Fruit fly (Drosophila melanogaster) whole organism, embryonic: ENCODE measurements around the gene CCT3.
A peak's percentile ranks its signal among the peaks of the same experiment; 100 is the strongest.

Experiments used
- Aef1 ChIP-seq: fragments of 200-800 bp; sonication (Bioruptor generic); IDR thresholded peaks from 3 replicates; pipeline ENCODE4 v1.3.6; 2022; ENCODE audit warnings: missing biosample characterization, missing genetic modification characterization
- Asciz ChIP-seq: fragments of 200-800 bp; sonication (Bioruptor generic); optimal IDR thresholded peaks from 2 replicates; lab custom pipeline; 2017; ENCODE audit warnings: missing biosample characterization, mild to moderate bottlenecking, missing genetic modification characterization, missing genetic modification reagents
- Atf3 ChIP-seq: fragments of 200-800 bp; sonication (Bioruptor generic); optimal IDR thresholded peaks from 3 replicates; lab custom pipeline; 2016; ENCODE audit warnings: missing biosample characterization, missing genetic modification characterization
- B-H1 ChIP-seq: fragments of 200-800 bp; sonication (Bioruptor generic); IDR thresholded peaks from 3 replicates; pipeline ENCODE4 v1.3.6; 2022; ENCODE audit warnings: missing biosample characterization, missing genetic modification characterization
- B-H2 ChIP-seq: fragments of 200-800 bp; sonication (Bioruptor generic); optimal IDR thresholded peaks from 2 replicates; lab custom pipeline; 2018; ENCODE audit warnings: missing biosample characterization, mild to moderate bottlenecking, missing genetic modification characterization
- BEAF-32 ChIP-seq: fragments of 200-800 bp; sonication (Bioruptor generic); optimal IDR thresholded peaks from 3 replicates; lab custom pipeline; 2017; ENCODE audit warnings: missing biosample characterization, missing genetic modification characterization, mild to moderate bottlenecking, moderate library complexity, missing genetic modification reagents
- Bgb ChIP-seq: fragments of 200-800 bp; sonication (Bioruptor generic); IDR thresholded peaks from 2 replicates; pipeline ENCODE4 v1.3.6; 2022; ENCODE audit warnings: missing biosample characterization, missing genetic modification characterization; ENCODE audit not compliant: partially characterized antibody
- CG10431 ChIP-seq: fragments of 200-800 bp; sonication (Bioruptor generic); optimal IDR thresholded peaks from 3 replicates; lab custom pipeline; 2018; ENCODE audit warnings: missing biosample characterization, mild to moderate bottlenecking, missing genetic modification characterization
- CG11456 ChIP-seq: fragments of 200-800 bp; sonication (Bioruptor generic); IDR thresholded peaks from 3 replicates; pipeline ENCODE4 v1.3.6; 2022; ENCODE audit warnings: missing biosample characterization, missing genetic modification characterization
- CG12155 ChIP-seq: fragments of 200-800 bp; sonication (Bioruptor generic); optimal IDR thresholded peaks from 3 replicates; lab custom pipeline; 2016; ENCODE audit warnings: missing biosample characterization, missing genetic modification characterization
- CG12744 ChIP-seq: fragments of 200-800 bp; sonication (Bioruptor generic); optimal IDR thresholded peaks from 2 replicates; lab custom pipeline; 2016; ENCODE audit warnings: missing biosample characterization, missing genetic modification characterization
- CG13123 ChIP-seq: fragments of 200-800 bp; sonication (Bioruptor generic); optimal IDR thresholded peaks from 2 replicates; lab custom pipeline; 2016; ENCODE audit warnings: missing biosample characterization, missing genetic modification characterization
- CG14667 ChIP-seq: fragments of 200-800 bp; sonication (Bioruptor generic); IDR thresholded peaks from 2 replicates; pipeline ENCODE4 v1.3.6; 2022; ENCODE audit warnings: missing biosample characterization, missing genetic modification characterization
- CG17359 ChIP-seq: fragments of 200-800 bp; sonication (Bioruptor generic); optimal IDR thresholded peaks from 3 replicates; lab custom pipeline; 2018; ENCODE audit warnings: missing biosample characterization, mild to moderate bottlenecking, missing genetic modification characterization, moderate library complexity
- CG18011 ChIP-seq: fragments of 200-800 bp; sonication (Bioruptor generic); optimal IDR thresholded peaks from 2 replicates; lab custom pipeline; 2017; ENCODE audit warnings: missing biosample characterization, missing genetic modification characterization, mild to moderate bottlenecking, moderate library complexity, missing genotype
- CG3838 ChIP-seq: fragments of 200-800 bp; sonication (Bioruptor generic); optimal IDR thresholded peaks from 3 replicates; lab custom pipeline; 2016; ENCODE audit warnings: missing biosample characterization, missing genetic modification characterization
- CG5180 ChIP-seq: fragments of 200-800 bp; sonication (Bioruptor generic); optimal IDR thresholded peaks from 3 replicates; lab custom pipeline; 2017; ENCODE audit warnings: missing biosample characterization, missing genetic modification characterization, mild to moderate bottlenecking, moderate library complexity, missing genetic modification reagents
- CG7745 ChIP-seq: fragments of 200-800 bp; sonication (Bioruptor generic); optimal IDR thresholded peaks from 2 replicates; lab custom pipeline; 2018; ENCODE audit warnings: missing biosample characterization, mild to moderate bottlenecking, missing genetic modification characterization, moderate library complexity
- CG8281 ChIP-seq: fragments of 200-800 bp; sonication (Bioruptor generic); optimal IDR thresholded peaks from 2 replicates; lab custom pipeline; 2018; ENCODE audit warnings: missing biosample characterization, mild to moderate bottlenecking, missing genetic modification characterization, moderate library complexity
- CHES-1-like ChIP-seq: fragments of 200-800 bp; sonication (Bioruptor generic); optimal IDR thresholded peaks from 2 replicates; lab custom pipeline; 2016; ENCODE audit warnings: missing biosample characterization, missing genetic modification characterization
- Drgx ChIP-seq: fragments of 200-800 bp; sonication (Bioruptor generic); IDR thresholded peaks from 2 replicates; pipeline ENCODE4 v1.3.6; 2022; ENCODE audit warnings: missing biosample characterization, missing genetic modification characterization
- E2f1 ChIP-seq: fragments of 200-800 bp; sonication (Bioruptor generic); IDR thresholded peaks from 2 replicates; pipeline ENCODE4 v1.3.6; 2022; ENCODE audit warnings: missing biosample characterization, missing genetic modification characterization
- HHEX ChIP-seq: fragments of 200-800 bp; sonication (Bioruptor generic); optimal IDR thresholded peaks from 3 replicates; lab custom pipeline; 2017; ENCODE audit warnings: missing biosample characterization, mild to moderate bottlenecking, missing genetic modification characterization, missing genetic modification reagents
- HLH4C ChIP-seq: fragments of 200-800 bp; sonication (Bioruptor generic); IDR thresholded peaks from 3 replicates; pipeline ENCODE4 v1.3.6; 2022; ENCODE audit warnings: missing biosample characterization, missing genetic modification characterization; ENCODE audit not compliant: partially characterized antibody
- Hmx ChIP-seq: fragments of 200-800 bp; sonication (Bioruptor generic); optimal IDR thresholded peaks from 2 replicates; lab custom pipeline; 2016; ENCODE audit warnings: missing biosample characterization, missing genetic modification characterization
- Hr39 ChIP-seq: fragments of >200 bp; optimal IDR thresholded peaks from 2 replicates; lab custom pipeline; 2017
- Jarid2 ChIP-seq: fragments of 200-800 bp; sonication (Bioruptor generic); optimal IDR thresholded peaks from 3 replicates; lab custom pipeline; 2017; ENCODE audit warnings: mild to moderate bottlenecking, missing biosample characterization, missing genetic modification reagents, missing genetic modification characterization
- Lhr ChIP-seq: fragments of 200-800 bp; sonication (Bioruptor generic); optimal IDR thresholded peaks from 3 replicates; lab custom pipeline; 2017; ENCODE audit warnings: mild to moderate bottlenecking, missing biosample characterization, missing genetic modification reagents, missing genetic modification characterization
- Lim3 ChIP-seq: fragments of 200-800 bp; sonication (Bioruptor generic); IDR thresholded peaks from 2 replicates; pipeline ENCODE4 v1.3.6; 2022; ENCODE audit warnings: missing biosample characterization, missing genetic modification characterization
- Lpt ChIP-seq: fragments of >200 bp; optimal IDR thresholded peaks from 2 replicates; lab custom pipeline; 2018; ENCODE audit warnings: missing biosample characterization, missing genetic modification characterization
- MTF-1 ChIP-seq: fragments of 200-800 bp; sonication (Bioruptor generic); optimal IDR thresholded peaks from 2 replicates; lab custom pipeline; 2018; ENCODE audit warnings: missing biosample characterization, mild to moderate bottlenecking, missing genetic modification characterization, borderline replicate concordance
- NFAT ChIP-seq: fragments of 200-800 bp; sonication (Bioruptor generic); IDR thresholded peaks from 2 replicates; pipeline ENCODE4 v1.3.6; 2022; ENCODE audit warnings: missing biosample characterization, missing genetic modification characterization
- Nf-YB ChIP-seq: fragments of 200-800 bp; sonication (Bioruptor generic); optimal IDR thresholded peaks from 3 replicates; lab custom pipeline; 2019; ENCODE audit warnings: missing biosample characterization, mild to moderate bottlenecking, missing genetic modification characterization, moderate library complexity
- Nf-YC ChIP-seq: fragments of 200-800 bp; optimal IDR thresholded peaks from 3 replicates; lab custom pipeline; 2019; ENCODE audit warnings: missing biosample characterization, mild to moderate bottlenecking, missing genetic modification characterization, moderate library complexity
- Spps ChIP-seq: fragments of 200-800 bp; sonication (Bioruptor generic); optimal IDR thresholded peaks from 2 replicates; lab custom pipeline; 2018; ENCODE audit warnings: missing biosample characterization, mild to moderate bottlenecking, missing genetic modification characterization
- Tbp ChIP-seq: fragments of >200 bp; optimal IDR thresholded peaks from 2 replicates; lab custom pipeline; 2018; ENCODE audit warnings: missing biosample characterization, missing genetic modification characterization
- aop ChIP-seq: fragments of 200-800 bp; sonication (Bioruptor generic); IDR thresholded peaks from 2 replicates; pipeline ENCODE4 v1.3.6; 2022; ENCODE audit warnings: missing biosample characterization, missing genetic modification characterization
- ase ChIP-seq: fragments of 200-800 bp; sonication (Bioruptor generic); IDR thresholded peaks from 3 replicates; pipeline ENCODE4 v1.3.6; 2022; ENCODE audit warnings: missing biosample characterization, missing genetic modification characterization
- chinmo ChIP-seq: fragments of 200-800 bp; sonication (Bioruptor generic); IDR thresholded peaks from 4 replicates; pipeline ENCODE4 v1.3.6; 2022; ENCODE audit warnings: missing biosample characterization, missing genetic modification characterization; ENCODE audit not compliant: partially characterized antibody
- chn ChIP-seq: fragments of 200-800 bp; sonication (Bioruptor generic); optimal IDR thresholded peaks from 2 replicates; lab custom pipeline; 2016; ENCODE audit warnings: missing biosample characterization, missing genetic modification characterization
- corto ChIP-seq: fragments of 200-800 bp; sonication (Bioruptor generic); optimal IDR thresholded peaks from 2 replicates; lab custom pipeline; 2016; ENCODE audit warnings: missing biosample characterization, mild to moderate bottlenecking, missing genetic modification characterization, moderate library complexity
- crp ChIP-seq, 2 experiments: fragments of 200-800 bp; sonication (Bioruptor generic); optimal IDR thresholded peaks; 2 replicates in 1 of 2; 3 replicates in 1 of 2; lab custom pipeline; 2017; ENCODE audit warnings: missing biosample characterization in 2 of 2, missing genetic modification characterization in 2 of 2, mild to moderate bottlenecking in 1 of 2, moderate library complexity in 1 of 2
- esg ChIP-seq: fragments of 200-800 bp; sonication (Bioruptor generic); conservative IDR thresholded peaks from 2 replicates; pipeline ENCODE4 v1.3.6; 2022; ENCODE audit warnings: missing biosample characterization, missing genetic modification characterization
- gce ChIP-seq: fragments of 200-800 bp; sonication (Bioruptor generic); IDR thresholded peaks from 3 replicates; pipeline ENCODE4 v1.3.6; 2022; ENCODE audit warnings: missing biosample characterization, missing genetic modification characterization
- gcm2 ChIP-seq: fragments of 200-800 bp; sonication (Bioruptor generic); optimal IDR thresholded peaks from 2 replicates; lab custom pipeline; 2016; ENCODE audit warnings: missing biosample characterization, missing genetic modification characterization
- her ChIP-seq: fragments of 200-800 bp; sonication (Bioruptor generic); optimal IDR thresholded peaks from 2 replicates; lab custom pipeline; 2016; ENCODE audit warnings: missing biosample characterization, missing genetic modification characterization
- insv ChIP-seq, 2 experiments: fragments of 200-800 bp; sonication (Bioruptor generic); optimal IDR thresholded peaks; 3 replicates each; lab custom pipeline; 2016 to 2018; ENCODE audit warnings: missing biosample characterization in 2 of 2, missing genetic modification characterization in 2 of 2
- nerfin-2 ChIP-seq: fragments of 200-800 bp; sonication (Bioruptor generic); IDR thresholded peaks from 2 replicates; pipeline ENCODE4 v1.3.6; 2022; ENCODE audit warnings: missing biosample characterization, missing genetic modification characterization; ENCODE audit not compliant: partially characterized antibody
- p53 ChIP-seq: fragments of 200-800 bp; sonication (Bioruptor generic); optimal IDR thresholded peaks from 2 replicates; lab custom pipeline; 2016; ENCODE audit warnings: missing biosample characterization, missing genetic modification characterization
- usp ChIP-seq: fragments of >200 bp; optimal IDR thresholded peaks from 2 replicates; lab custom pipeline; 2017; ENCODE audit warnings: missing biosample characterization, missing genetic modification characterization
- z ChIP-seq: fragments of 200-800 bp; sonication (Bioruptor generic); IDR thresholded peaks from 3 replicates; pipeline ENCODE4 v1.3.6; 2022; ENCODE audit warnings: missing biosample characterization, missing genetic modification characterization
- zen ChIP-seq: fragments of 200-800 bp; sonication (Bioruptor generic); optimal IDR thresholded peaks from 3 replicates; lab custom pipeline; 2018; ENCODE audit warnings: missing biosample characterization, mild to moderate bottlenecking, missing genetic modification characterization, moderate library complexity

CCT3 gene

DNA sequence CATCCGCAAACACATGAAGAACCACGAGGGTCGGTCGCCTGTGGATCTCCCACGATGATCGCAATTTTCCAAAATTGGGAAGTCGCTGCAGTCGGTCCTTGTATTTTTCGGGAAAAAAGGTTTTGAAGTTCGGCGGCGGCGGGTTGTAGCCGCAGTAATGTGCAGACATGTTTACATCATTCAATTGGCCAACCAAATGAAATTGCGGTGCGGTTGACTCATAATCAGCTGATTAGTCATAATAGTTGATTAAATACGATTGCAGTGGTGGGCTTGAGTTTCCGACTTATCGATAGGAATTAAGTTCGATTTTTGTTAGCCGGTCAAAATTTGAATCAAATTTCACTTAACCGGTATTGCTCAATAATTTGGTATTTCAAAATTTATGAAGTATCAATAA lies 4.7 kb downstream of the CCT3 start, which contains the start of gene CG14907 (continued):
- TF ChIP-seq HLH4C (GFP tag; lab: Robert Waterston, UW) = peak; percentile 71
- TF ChIP-seq B-H1 (GFP tag; lab: Robert Waterston, UW) = no peak
- TF ChIP-seq Aef1 = no peak
- peak; percentile 74; the same call in 2 of the 4 replicates for TF ChIP-seq chinmo
- no peak for TF ChIP-seq Hmx (GFP tag; lab: Kevin White, UChicago)
- TF ChIP-seq Atf3 (GFP tag; lab: Kevin White, UChicago) = no peak
- no peak for TF ChIP-seq HHEX (GFP tag; lab: Kevin White, UChicago)
- peak; percentile 65 for TF ChIP-seq BEAF-32 (GFP tag; lab: Kevin White, UChicago)
- peak; percentile 71; the same call in 1 of the 2 replicates for TF ChIP-seq Bgb (GFP tag; lab: Robert Waterston, UW)
- no peak for TF ChIP-seq usp (GFP tag; lab: Kevin White, UChicago)
- peak; percentile 42 for TF ChIP-seq Nf-YC (tag; lab: Kevin White, UChicago)
- TF ChIP-seq Nf-YB = no peak
- TF ChIP-seq CG18011 = no peak
- TF ChIP-seq Lpt (GFP tag; lab: Kevin White, UChicago) = no peak
- no peak for TF ChIP-seq z
- TF ChIP-seq her (GFP tag; lab: Kevin White, UChicago) = no peak
- no peak for TF ChIP-seq chn (GFP tag; lab: Kevin White, UChicago)
- TF ChIP-seq Hr39 (lab: Kevin White, UChicago) = no peak
- no peak for TF ChIP-seq Spps (tag; lab: Kevin White, UChicago)
- TF ChIP-seq crp (GFP tag; optimal IDR thresholded peaks at IDR 0.05; lab: Kevin White, UChicago) = peak in 1 of 2 experiments; percentile 84
- no peak for TF ChIP-seq esg (GFP tag; lab: Robert Waterston, UW)
- TF ChIP-seq Drgx = no peak
- TF ChIP-seq Tbp (GFP tag; lab: Kevin White, UChicago) = no peak
- TF ChIP-seq CG14667 (GFP tag; lab: Robert Waterston, UW) = no peak
- TF ChIP-seq CHES-1-like (GFP tag; lab: Kevin White, UChicago) = no peak
- TF ChIP-seq CG11456 (GFP tag; lab: Robert Waterston, UW) = no peak
- TF ChIP-seq Lhr (GFP tag; lab: Kevin White, UChicago) = no peak
- no peak for TF ChIP-seq MTF-1 (GFP tag; lab: Kevin White, UChicago)
- TF ChIP-seq B-H2 (GFP tag; lab: Kevin White, UChicago) = no peak
- no peak for TF ChIP-seq CG10431
- no peak for TF ChIP-seq Asciz (GFP tag; lab: Kevin White, UChicago)
- no peak for TF ChIP-seq CG7745 (tag; lab: Kevin White, UChicago)
- no peak for TF ChIP-seq CG5180 (GFP tag; lab: Kevin White, UChicago)
- no peak for TF ChIP-seq CG13123 (GFP tag; lab: Kevin White, UChicago)
- TF ChIP-seq Jarid2 (GFP tag; lab: Kevin White, UChicago) = no peak
- TF ChIP-seq Lim3 (GFP tag; lab: Robert Waterston, UW) = no peak
- no peak for TF ChIP-seq zen (tag; lab: Kevin White, UChicago)
- TF ChIP-seq gcm2 (GFP tag; lab: Kevin White, UChicago) = no peak
- TF ChIP-seq CG17359 (tag; lab: Kevin White, UChicago) = no peak
- TF ChIP-seq CG8281 (tag; lab: Kevin White, UChicago) = no peak
- TF ChIP-seq CG3838 (GFP tag; lab: Kevin White, UChicago) = no peak
- no peak for TF ChIP-seq corto
- no peak for TF ChIP-seq CG12744
- no peak for TF ChIP-seq insv (GFP tag; optimal IDR thresholded peaks at IDR 0.05; lab: Kevin White, UChicago)
- TF ChIP-seq E2f1 (GFP tag; lab: Robert Waterston, UW) = no peak
- no peak for TF ChIP-seq p53 (GFP tag; lab: Kevin White, UChicago)
- TF ChIP-seq aop (GFP tag; lab: Robert Waterston, UW) = no peak
- peak; percentile 65 for TF ChIP-seq nerfin-2 (GFP tag; lab: Robert Waterston, UW)
- TF ChIP-seq ase (GFP tag; lab: Robert Waterston, UW) = no peak
- no peak for TF ChIP-seq NFAT (GFP tag; lab: Robert Waterston, UW)
- TF ChIP-seq gce (GFP tag; lab: Robert Waterston, UW) = no peak
- TF ChIP-seq CG12155 (GFP tag; lab: Kevin White, UChicago) = no peak
